Fruit fly (Drosophila melanogaster): ENCODE measurements around the gene Mitofilin.

- no peak for TF ChIP-seq gl (tag; optimal IDR thresholded peaks at IDR 0.05)
- TF ChIP-seq Ets98B (GFP tag; IDR thresholded peaks at IDR 0.05), result no peak
- TF ChIP-seq CG10348 (GFP tag; IDR thresholded peaks at IDR 0.05), result no peak
Observed at dm6 chr3R:22027743-22028099, 4.6 kb upstream of the Mitofilin start.

All from whole organism, pupa.